Fruit fly (Drosophila melanogaster) whole organism, larva: Measurements from ENCODE around the gene Mlc2.

Experiments
- noc ChIP-seq: fragments of 200-800 bp; sonication (Bioruptor generic); optimal IDR thresholded peaks from 3 replicates; lab custom pipeline; 2019; ENCODE audit warnings: missing biosample characterization, mild to moderate bottlenecking, missing genetic modification characterization, moderate library complexity

The Mlc2 gene

DNA sequence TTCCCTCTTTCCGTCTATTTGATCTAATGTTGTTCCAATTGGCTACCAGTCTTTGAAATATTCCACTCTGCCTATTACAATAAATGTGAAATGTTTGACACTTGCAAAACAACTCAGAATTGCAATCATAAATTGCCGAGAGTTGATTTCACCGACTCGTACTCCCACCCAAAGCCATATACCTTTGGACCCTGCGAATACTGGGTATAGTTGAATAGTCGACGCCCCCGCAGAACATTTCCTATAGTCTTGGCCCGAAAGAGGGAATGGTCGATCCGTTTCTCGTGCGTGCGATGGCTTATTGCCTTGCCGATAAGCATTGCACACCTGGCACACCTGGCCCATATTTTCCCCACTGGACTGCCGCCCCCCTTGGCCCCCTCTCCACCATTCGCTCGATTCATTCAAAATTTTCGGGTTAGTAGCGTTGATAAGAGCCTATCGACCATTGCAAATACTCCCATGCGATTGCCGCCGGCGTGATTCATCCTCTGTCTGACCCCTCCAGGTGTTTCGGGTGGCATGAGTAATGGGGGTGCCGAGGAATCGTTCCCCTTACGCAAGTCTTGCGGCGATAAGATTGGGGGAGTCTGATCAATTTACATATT is 25.8 kb upstream of the Mlc2 start:
- no peak for TF ChIP-seq noc

dm6 chr3R:30198793-30199192 is 24.4 kb upstream of the Mlc2 start:
- peak; percentile 6 for TF ChIP-seq noc

- TF ChIP-seq noc: no peak
Observed at dm6 chr3R:30197796-30198195, 23.4 kb upstream of the Mlc2 start.

dm6 chr3R:30196128-30196527 is 21.8 kb upstream of the Mlc2 start, which contains the start of gene CG15531:
Gene CG15531, minus strand, starts transcription at chr3R:30196228.
- no peak for TF ChIP-seq noc

dm6 chr3R:30195606-30196049 is 21.3 kb upstream of the Mlc2 start:
- TF ChIP-seq noc: peak; percentile 72

DNA sequence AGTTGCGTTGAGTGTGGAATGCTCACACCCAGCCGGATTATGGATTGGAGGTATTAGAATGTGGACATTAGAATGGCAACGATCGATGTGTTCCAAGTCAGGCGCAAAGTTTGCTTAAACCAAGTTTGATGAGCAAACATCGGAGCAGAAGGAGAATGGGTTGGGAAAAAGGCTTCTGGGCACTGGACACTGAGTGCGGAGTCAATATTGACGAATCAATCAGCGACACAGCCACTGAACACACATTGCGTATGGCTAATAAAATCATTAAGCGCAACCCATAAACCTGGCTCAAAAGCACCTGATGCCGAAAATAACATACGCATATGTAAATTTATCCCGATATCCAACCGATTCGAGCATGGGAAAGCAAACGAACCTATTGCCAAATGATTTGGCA is 19.5 kb upstream of the Mlc2 start:
- no peak for TF ChIP-seq noc

DNA sequence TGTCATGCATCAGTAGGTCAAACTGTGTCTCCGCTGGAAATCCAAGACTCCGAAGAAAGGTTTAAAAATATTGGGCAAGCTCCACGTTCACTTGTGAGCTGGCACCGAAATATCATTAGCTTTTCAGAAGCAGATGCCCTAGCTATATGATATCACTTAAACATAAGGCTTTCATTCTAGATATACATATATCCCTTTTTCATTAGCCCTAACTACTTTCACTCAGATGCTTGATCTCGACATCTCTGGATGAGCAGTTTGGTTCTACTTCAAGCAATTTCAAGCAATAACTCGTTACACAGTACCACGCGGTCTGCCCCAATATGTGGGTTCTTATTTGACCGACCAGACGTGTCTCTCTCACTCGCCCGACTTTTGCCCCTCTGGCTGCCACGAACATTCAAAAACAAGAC is 17.1 kb upstream of the Mlc2 start:
- TF ChIP-seq noc: no peak

DNA sequence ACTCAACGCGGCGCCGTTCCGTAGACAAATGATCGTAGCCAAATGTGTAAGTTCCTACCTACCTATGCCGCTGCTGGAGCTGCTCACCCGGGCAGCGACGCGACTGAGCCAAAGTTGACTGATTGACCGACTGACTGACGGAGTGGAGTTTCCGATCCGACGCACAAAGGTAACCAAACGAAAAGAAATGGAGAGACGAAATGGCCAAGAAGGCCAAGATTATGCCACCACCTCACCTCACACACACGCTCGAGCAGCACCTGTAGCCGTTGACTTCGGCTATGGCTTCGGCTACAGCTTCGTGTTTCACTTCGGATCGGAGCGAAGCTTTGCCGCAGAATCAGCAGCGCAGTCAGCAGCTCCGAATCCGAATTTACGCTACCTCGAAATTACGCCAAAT is 16.7 kb upstream of the Mlc2 start, which contains the start of gene CG9747:
TSS of gene CG9747 (minus strand) at position 206 of the 400 bp plus-strand sequence.
- TF ChIP-seq noc: no peak

DNA sequence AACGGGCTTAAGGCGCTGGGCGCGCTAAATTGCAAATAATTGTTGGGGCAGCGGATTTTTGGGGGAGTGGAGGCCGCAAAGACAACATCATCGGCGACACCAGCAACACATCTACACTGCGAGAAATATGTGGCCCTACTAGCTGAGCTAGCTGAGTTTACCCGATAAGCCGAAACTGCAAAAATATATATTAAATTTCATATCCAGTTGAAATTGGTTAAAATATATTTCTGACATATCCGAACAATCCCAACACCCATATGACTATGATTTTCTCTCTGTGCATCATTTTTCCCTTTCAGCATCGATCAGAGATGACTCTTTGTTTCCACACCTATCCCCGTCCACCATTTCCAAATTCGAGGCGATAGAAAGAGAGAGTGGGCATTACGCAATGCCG is 15.5 kb upstream of the Mlc2 start:
- peak; percentile 46 for TF ChIP-seq noc

DNA sequence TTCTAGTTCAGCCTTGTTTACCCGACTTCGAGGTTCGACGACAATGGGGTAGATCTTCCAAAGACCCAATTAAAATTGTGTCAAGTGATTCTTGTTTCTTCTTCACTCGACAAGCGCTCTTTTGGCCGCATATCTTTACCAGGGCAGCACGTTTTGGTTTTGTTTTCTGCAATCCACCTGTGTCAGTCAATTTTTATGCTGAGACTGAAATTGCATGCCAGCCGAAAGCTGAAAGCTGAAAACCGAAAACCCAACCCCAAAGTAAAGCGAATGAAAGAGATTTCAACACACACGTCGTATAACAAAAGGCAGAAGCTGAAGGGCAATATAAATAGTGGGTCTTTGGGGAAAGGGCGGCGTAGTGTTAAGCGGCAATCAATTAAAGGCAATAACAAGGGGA is 15.0 kb upstream of the Mlc2 start:
- no peak for TF ChIP-seq noc

- TF ChIP-seq noc: no peak
Observed at dm6 chr3R:30183872-30184271, 9.5 kb upstream of the Mlc2 start.

dm6 chr3R:30179934-30180333 is 5.6 kb upstream of the Mlc2 start, which contains the start of gene Bet5:
Gene Bet5, plus strand, starts transcription at chr3R:30180232.
- no peak for TF ChIP-seq noc

- no peak for TF ChIP-seq noc
Observed at dm6 chr3R:30177494-30177893, 3.1 kb upstream of the Mlc2 start, which contains the start of the genes CG1983 and CG15530. Gene CG1983, minus strand, starts transcription at chr3R:30177700. Gene CG15530, plus strand, starts transcription at chr3R:30177877.

- TF ChIP-seq noc: no peak
Observed at dm6 chr3R:30176314-30176713, 2.0 kb upstream of the Mlc2 start.

DNA sequence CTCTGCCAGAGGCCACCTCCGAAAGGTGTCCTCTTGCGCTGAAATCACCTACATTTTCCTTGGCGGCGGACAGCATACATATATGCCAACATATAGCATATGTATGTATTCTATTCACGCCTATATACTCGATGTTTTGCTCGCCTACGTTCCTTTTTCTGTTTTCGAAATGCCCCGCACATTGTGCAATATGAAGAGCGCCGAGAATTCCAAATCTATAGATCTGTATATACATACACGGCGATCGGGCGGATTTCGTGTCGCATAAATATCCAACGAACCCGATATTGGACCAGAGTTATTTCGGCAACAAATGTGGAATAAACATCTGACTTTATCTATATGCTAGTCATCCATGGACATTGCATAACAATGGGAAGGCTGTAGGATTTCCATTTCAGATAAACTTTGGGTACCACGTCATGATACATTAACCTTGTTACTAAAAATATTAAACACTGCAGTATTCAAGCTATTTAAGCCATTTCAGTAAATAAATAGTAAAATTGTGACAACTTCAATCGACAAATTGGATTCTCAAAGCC is 766 bp upstream of the Mlc2 start:
- TF ChIP-seq noc: no peak

- no peak for TF ChIP-seq noc
Observed at dm6 chr3R:30170671-30171667, 3.4 kb downstream of the Mlc2 start, which contains the start of gene Rsod. Gene Rsod, minus strand, starts transcription at chr3R:30171207.

dm6 chr3R:30166159-30166784 is 8.1 kb downstream of the Mlc2 start, which contains the start of gene VhaAC45RP:
Gene VhaAC45RP, minus strand, starts transcription at chr3R:30166419.
- no peak for TF ChIP-seq noc
